Worm (Caenorhabditis elegans): Measurements from ENCODE around the gene col-162.

DNA sequence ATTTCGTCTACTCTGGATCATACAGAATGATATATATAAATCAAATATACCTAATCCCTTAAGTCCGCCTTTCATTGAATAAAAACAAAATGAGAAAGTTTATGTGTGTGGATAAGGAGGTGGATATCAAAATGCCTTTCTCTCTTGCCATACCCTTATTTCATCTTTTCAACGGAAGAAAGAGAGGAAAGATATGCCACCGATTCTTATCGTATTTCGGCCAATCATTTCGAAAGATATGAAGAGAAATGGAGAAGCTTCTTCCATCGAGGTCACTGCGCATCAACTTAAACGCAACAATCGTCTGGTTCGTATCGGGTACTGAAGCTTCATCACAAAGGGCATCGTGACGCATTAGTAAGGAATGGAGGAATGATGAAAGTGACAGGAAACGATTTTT, 28.5 kb upstream of the col-162 start:
- TF ChIP-seq skn-1 (tag; optimal IDR thresholded peaks at IDR 0.05) (no peak), unc-39 (tag; optimal IDR thresholded peaks at IDR 0.05) (no peak), ztf-11 (tag; optimal IDR thresholded peaks at IDR 0.05) (no peak), ZK546.5 (tag; optimal IDR thresholded peaks at IDR 0.05) (no peak), gmeb-1 (tag; optimal IDR thresholded peaks at IDR 0.05) (no peak), ceh-16 (tag; optimal IDR thresholded peaks at IDR 0.05) (no peak), nhr-10 (tag; optimal IDR thresholded peaks at IDR 0.05) (no peak), lsy-2 (tag; optimal IDR thresholded peaks at IDR 0.05) (no peak), ceh-82 (tag; optimal IDR thresholded peaks at IDR 0.05) (no peak), unc-62 (GFP tag; optimal IDR thresholded peaks at IDR 0.05) (no peak), blmp-1 (tag; optimal IDR thresholded peaks at IDR 0.05; ENCODE audit: insufficient read depth) (peak; percentile 3), fos-1 (tag; optimal IDR thresholded peaks at IDR 0.05) (no peak), dmd-4 (tag; optimal IDR thresholded peaks at IDR 0.05) (no peak), elt-3 (tag; optimal IDR thresholded peaks at IDR 0.05) (no peak)

All from whole organism, L2 larva.